Worm (Caenorhabditis elegans) whole organism, late embryonic: ENCODE data around the gene Y6E2A.10.

Source experiments
- ama-1 ChIP-seq: fragments of 150-350 bp; optimal IDR thresholded peaks from 2 replicates; lab custom pipeline; 2014
- ets-4 ChIP-seq: sonication (generic microtip); optimal IDR thresholded peaks from 2 replicates; lab custom pipeline; 2016; ENCODE audit warnings: missing genetic modification characterization, missing compliant biosample characterization
- fax-1 ChIP-seq: sonication (generic microtip); optimal IDR thresholded peaks from 2 replicates; lab custom pipeline; 2016; ENCODE audit warnings: missing genotype, missing genetic modification characterization, missing compliant biosample characterization
- fkh-10 ChIP-seq: fragments of 150-350 bp; optimal IDR thresholded peaks from 2 replicates; lab custom pipeline; 2014; ENCODE audit warnings: missing biosample characterization, missing genetic modification reagents, missing genetic modification characterization
- hlh-8 ChIP-seq: sonication (generic microtip); optimal IDR thresholded peaks from 2 replicates; lab custom pipeline; 2016; ENCODE audit warnings: missing genotype, missing genetic modification characterization, missing compliant biosample characterization
- nhr-11 ChIP-seq: fragments of 150-350 bp; optimal IDR thresholded peaks from 2 replicates; lab custom pipeline; 2014; ENCODE audit warnings: missing biosample characterization, missing genetic modification characterization
- pag-3 ChIP-seq: sonication (generic microtip); optimal IDR thresholded peaks from 2 replicates; lab custom pipeline; 2016; ENCODE audit warnings: missing compliant biosample characterization, missing genetic modification characterization, borderline replicate concordance
- pha-4 ChIP-seq: fragments of 150-350 bp; optimal IDR thresholded peaks from 2 replicates; lab custom pipeline; 2018; ENCODE audit warnings: missing biosample characterization, missing genetic modification reagents, missing genetic modification characterization
- sdc-2 ChIP-seq: sonication (generic microtip); optimal IDR thresholded peaks from 2 replicates; lab custom pipeline; 2016; ENCODE audit warnings: missing genotype, missing genetic modification characterization, missing compliant biosample characterization
- ztf-16 ChIP-seq: sonication (generic microtip); optimal IDR thresholded peaks from 2 replicates; lab custom pipeline; 2017; ENCODE audit warnings: missing genetic modification characterization, missing compliant biosample characterization

DNA sequence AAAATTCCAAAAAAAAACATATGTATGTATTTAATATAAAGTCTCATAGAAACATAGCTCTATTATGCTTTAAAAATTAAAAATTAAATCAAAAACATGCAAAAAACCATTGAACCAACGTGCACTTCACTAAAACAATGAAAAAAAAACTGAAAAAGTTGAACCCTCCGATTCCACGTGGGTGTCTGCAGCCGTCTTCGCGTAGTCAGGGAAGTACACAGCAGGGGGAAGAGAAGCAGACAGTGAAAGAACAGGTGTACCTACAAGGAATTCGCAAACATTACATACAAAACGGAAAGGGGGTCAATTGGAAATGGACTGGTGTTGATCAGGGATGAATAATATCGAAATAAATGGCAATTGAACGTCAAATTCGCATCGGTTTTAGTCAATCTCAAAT is 43.6 kb upstream of the Y6E2A.10 start:
- TF ChIP-seq hlh-8, result no peak
- no peak for TF ChIP-seq sdc-2 (tag; lab: Kevin White, UChicago)
- no peak for TF ChIP-seq ama-1 (lab: Kevin White, UChicago)
- no peak for TF ChIP-seq pha-4
- TF ChIP-seq fax-1 (tag; lab: Kevin White, UChicago), result no peak
- TF ChIP-seq ztf-16 (tag; lab: Kevin White, UChicago), result no peak
- no peak for TF ChIP-seq pag-3 (tag; lab: Kevin White, UChicago)
- no peak for TF ChIP-seq nhr-11 (tag; lab: Kevin White, UChicago)
- no peak for TF ChIP-seq ets-4 (tag; lab: Kevin White, UChicago)
- no peak for TF ChIP-seq fkh-10
